Fruit fly (Drosophila melanogaster) whole organism, embryonic: ENCODE results near the gene NELF-B.
A peak's percentile ranks its signal among the peaks of the same experiment; 100 is the strongest.

Source experiments
- Atf6 ChIP-seq: fragments of 200-800 bp; sonication (Bioruptor generic); IDR thresholded peaks from 2 replicates; pipeline ENCODE4 v1.3.6; 2022; ENCODE audit warnings: missing biosample characterization, missing genetic modification characterization
- Awh ChIP-seq: fragments of 200-800 bp; sonication (Bioruptor generic); IDR thresholded peaks from 2 replicates; pipeline ENCODE4, ENCODE4 v1.3.6; 2022; ENCODE audit warnings: missing biosample characterization, missing genetic modification characterization
- CG10321 ChIP-seq: fragments of 200-800 bp; sonication (Bioruptor generic); IDR thresholded peaks from 2 replicates; pipeline ENCODE4 v1.3.6; 2022; ENCODE audit warnings: missing biosample characterization, missing genetic modification characterization
- CG10431 ChIP-seq: fragments of 200-800 bp; sonication (Bioruptor generic); optimal IDR thresholded peaks from 3 replicates; lab custom pipeline; 2018; ENCODE audit warnings: missing biosample characterization, mild to moderate bottlenecking, missing genetic modification characterization
- CG10462 ChIP-seq: fragments of 200-800 bp; sonication (Bioruptor generic); optimal IDR thresholded peaks from 2 replicates; lab custom pipeline; 2016; ENCODE audit warnings: missing biosample characterization, missing genetic modification characterization
- CG10543 ChIP-seq: fragments of 200-800 bp; sonication (Bioruptor generic); optimal IDR thresholded peaks from 3 replicates; lab custom pipeline; 2017; ENCODE audit warnings: missing biosample characterization, mild to moderate bottlenecking, missing genetic modification characterization, moderate library complexity
- CG11456 ChIP-seq: fragments of 200-800 bp; sonication (Bioruptor generic); IDR thresholded peaks from 3 replicates; pipeline ENCODE4 v1.3.6; 2022; ENCODE audit warnings: missing biosample characterization, missing genetic modification characterization
- CG14441 ChIP-seq: fragments of 200-800 bp; sonication (Bioruptor generic); IDR thresholded peaks from 2 replicates; pipeline ENCODE4 v1.3.6; 2022; ENCODE audit warnings: missing biosample characterization, missing genetic modification characterization
- CG15269 ChIP-seq: fragments of 200-800 bp; sonication (Bioruptor generic); optimal IDR thresholded peaks from 2 replicates; lab custom pipeline; 2018; ENCODE audit warnings: missing biosample characterization, mild to moderate bottlenecking, missing genetic modification characterization, moderate library complexity
- CG16779 ChIP-seq: fragments of 200-800 bp; sonication (Bioruptor generic); IDR thresholded peaks from 2 replicates; pipeline ENCODE4 v1.3.6; 2022; ENCODE audit warnings: missing biosample characterization, missing genetic modification characterization
- CG16813 ChIP-seq: fragments of 200-800 bp; sonication (Bioruptor generic); IDR thresholded peaks from 3 replicates; pipeline ENCODE4 v1.3.6; 2022; ENCODE audit warnings: missing biosample characterization, missing genetic modification characterization; ENCODE audit not compliant: partially characterized antibody
- CG17186 ChIP-seq: fragments of 200-800 bp; sonication (Bioruptor generic); optimal IDR thresholded peaks from 3 replicates; lab custom pipeline; 2017; ENCODE audit warnings: missing biosample characterization, missing genetic modification reagents, missing genetic modification characterization
- CG18262 ChIP-seq: fragments of 200-800 bp; optimal IDR thresholded peaks from 3 replicates; lab custom pipeline; 2019; ENCODE audit warnings: missing biosample characterization, mild to moderate bottlenecking, missing genetic modification characterization, moderate library complexity
- CG2202 ChIP-seq: fragments of 200-800 bp; sonication (Bioruptor generic); optimal IDR thresholded peaks from 2 replicates; lab custom pipeline; 2018; ENCODE audit warnings: missing biosample characterization, mild to moderate bottlenecking, missing genetic modification characterization
- CG31224 ChIP-seq: fragments of 200-800 bp; sonication (Bioruptor generic); IDR thresholded peaks from 2 replicates; pipeline ENCODE4 v1.3.6; 2022; ENCODE audit warnings: missing biosample characterization, missing genetic modification characterization
- CG3407 ChIP-seq: fragments of 200-800 bp; sonication (Bioruptor generic); optimal IDR thresholded peaks from 2 replicates; lab custom pipeline; 2018; ENCODE audit warnings: missing biosample characterization, mild to moderate bottlenecking, missing genetic modification characterization
- CG3726 ChIP-seq: fragments of 200-800 bp; sonication (Bioruptor generic); IDR thresholded peaks from 3 replicates; pipeline ENCODE4, ENCODE4 v1.3.6; 2022; ENCODE audit warnings: missing biosample characterization, missing genetic modification characterization
- CG4282 ChIP-seq: fragments of 200-800 bp; sonication (Bioruptor generic); optimal IDR thresholded peaks from 2 replicates; lab custom pipeline; 2016; ENCODE audit warnings: missing biosample characterization, missing genetic modification characterization
- CG7556 ChIP-seq: fragments of 200-800 bp; sonication (Bioruptor generic); optimal IDR thresholded peaks from 2 replicates; lab custom pipeline; 2017; ENCODE audit warnings: missing biosample characterization, mild to moderate bottlenecking, missing genetic modification characterization
- CG8359 ChIP-seq: fragments of 200-800 bp; sonication (Bioruptor generic); optimal IDR thresholded peaks from 2 replicates; lab custom pipeline; 2017; ENCODE audit warnings: missing biosample characterization, mild to moderate bottlenecking, missing genetic modification characterization, borderline replicate concordance
- CHES-1-like ChIP-seq: fragments of 200-800 bp; sonication (Bioruptor generic); optimal IDR thresholded peaks from 2 replicates; lab custom pipeline; 2016; ENCODE audit warnings: missing biosample characterization, missing genetic modification characterization
- Dll ChIP-seq: fragments of 200-800 bp; sonication (Bioruptor generic); IDR thresholded peaks from 4 replicates; pipeline ENCODE4 v1.3.6; 2022; ENCODE audit warnings: missing biosample characterization, missing genetic modification characterization; ENCODE audit not compliant: partially characterized antibody
- Gug ChIP-seq: fragments of 200-800 bp; sonication (Bioruptor generic); IDR thresholded peaks from 4 replicates; pipeline ENCODE4 v1.3.6; 2022; ENCODE audit warnings: missing biosample characterization, missing genetic modification characterization
- H15 ChIP-seq: fragments of 200-800 bp; sonication (Bioruptor generic); IDR thresholded peaks from 3 replicates; pipeline ENCODE4 v1.3.6; 2022; ENCODE audit warnings: missing biosample characterization, missing genetic modification characterization
- Hmx ChIP-seq: fragments of 200-800 bp; sonication (Bioruptor generic); optimal IDR thresholded peaks from 2 replicates; lab custom pipeline; 2016; ENCODE audit warnings: missing biosample characterization, missing genetic modification characterization
- Hr39 ChIP-seq: fragments of >200 bp; optimal IDR thresholded peaks from 2 replicates; lab custom pipeline; 2017
- Meics ChIP-seq: fragments of 200-800 bp; sonication (Bioruptor generic); optimal IDR thresholded peaks from 2 replicates; lab custom pipeline; 2017; ENCODE audit warnings: missing biosample characterization, mild to moderate bottlenecking, missing genetic modification characterization
- Mrtf ChIP-seq: fragments of 200-800 bp; sonication (Bioruptor generic); IDR thresholded peaks from 3 replicates; pipeline ENCODE4 v1.3.6; 2022; ENCODE audit warnings: missing biosample characterization, missing genetic modification characterization
- NC2β ChIP-seq: fragments of 200-800 bp; sonication (Bioruptor generic); optimal IDR thresholded peaks from 2 replicates; lab custom pipeline; 2016; ENCODE audit warnings: missing biosample characterization, missing genetic modification characterization
- NfI ChIP-seq: fragments of 200-800 bp; sonication (Bioruptor generic); optimal IDR thresholded peaks from 3 replicates; lab custom pipeline; 2018; ENCODE audit warnings: missing biosample characterization, mild to moderate bottlenecking, missing genetic modification characterization, moderate library complexity
- Optix ChIP-seq: fragments of 200-800 bp; sonication (Bioruptor generic); IDR thresholded peaks from 3 replicates; pipeline ENCODE4 v1.3.6; 2022; ENCODE audit warnings: missing biosample characterization, missing genetic modification characterization
- bsh ChIP-seq, 2 experiments: fragments of 200-800 bp; sonication (Bioruptor generic); optimal IDR thresholded peaks; 2 replicates each; lab custom pipeline; 2017 to 2018; ENCODE audit warnings: mild to moderate bottlenecking in 2 of 2, missing biosample characterization in 2 of 2, missing genetic modification characterization in 2 of 2, moderate library complexity in 1 of 2
- btn ChIP-seq: fragments of 200-800 bp; sonication (Bioruptor generic); optimal IDR thresholded peaks from 2 replicates; lab custom pipeline; 2016; ENCODE audit warnings: missing biosample characterization, missing genetic modification characterization
- esg ChIP-seq: fragments of 200-800 bp; sonication (Bioruptor generic); conservative IDR thresholded peaks from 2 replicates; pipeline ENCODE4 v1.3.6; 2022; ENCODE audit warnings: missing biosample characterization, missing genetic modification characterization
- fu2 ChIP-seq: fragments of 200-800 bp; sonication (Bioruptor generic); optimal IDR thresholded peaks from 2 replicates; lab custom pipeline; 2016; ENCODE audit warnings: missing biosample characterization, missing genetic modification characterization
- gce ChIP-seq: fragments of 200-800 bp; sonication (Bioruptor generic); IDR thresholded peaks from 3 replicates; pipeline ENCODE4 v1.3.6; 2022; ENCODE audit warnings: missing biosample characterization, missing genetic modification characterization
- gcm ChIP-seq: fragments of 200-800 bp; sonication (Bioruptor generic); optimal IDR thresholded peaks from 2 replicates; lab custom pipeline; 2019; ENCODE audit warnings: missing biosample characterization, mild to moderate bottlenecking, missing genetic modification characterization, moderate library complexity
- h ChIP-seq: fragments of >200 bp; optimal IDR thresholded peaks from 2 replicates; lab custom pipeline; 2017
- inv ChIP-seq: fragments of 200-800 bp; sonication (Bioruptor generic); IDR thresholded peaks from 2 replicates; pipeline ENCODE4 v1.3.6; 2022; ENCODE audit warnings: missing biosample characterization, missing genetic modification characterization; ENCODE audit not compliant: partially characterized antibody
- jigr1 ChIP-seq: fragments of 200-800 bp; sonication (Bioruptor generic); IDR thresholded peaks from 3 replicates; pipeline ENCODE4 v1.3.6; 2022; ENCODE audit warnings: missing biosample characterization, missing genetic modification characterization
- mld ChIP-seq: fragments of 200-800 bp; sonication (Bioruptor generic); IDR thresholded peaks from 3 replicates; pipeline ENCODE4 v1.3.6; 2022; ENCODE audit warnings: missing biosample characterization, missing genetic modification characterization; ENCODE audit not compliant: partially characterized antibody
- onecut ChIP-seq: fragments of 200-800 bp; sonication (Bioruptor generic); IDR thresholded peaks from 2 replicates; pipeline ENCODE4 v1.3.6; 2022; ENCODE audit warnings: missing biosample characterization, missing genetic modification characterization
- ranshi ChIP-seq: fragments of 200-800 bp; sonication (Bioruptor generic); IDR thresholded peaks from 2 replicates; pipeline ENCODE4 v1.3.6; 2022; ENCODE audit warnings: missing biosample characterization, missing genetic modification characterization
- shn ChIP-seq: fragments of 200-800 bp; sonication (Bioruptor generic); optimal IDR thresholded peaks from 3 replicates; lab custom pipeline; 2016; ENCODE audit warnings: missing biosample characterization, missing genetic modification characterization
- sna ChIP-seq: fragments of 200-800 bp; sonication (Bioruptor generic); IDR thresholded peaks from 2 replicates; pipeline ENCODE4 v1.3.6; 2022; ENCODE audit warnings: missing biosample characterization, missing genetic modification characterization; ENCODE audit not compliant: partially characterized antibody
- sr ChIP-seq: fragments of 200-800 bp; sonication (Bioruptor generic); IDR thresholded peaks from 3 replicates; pipeline ENCODE4 v1.3.6; 2022; ENCODE audit warnings: missing biosample characterization, missing genetic modification characterization
- toy ChIP-seq: fragments of 200-800 bp; sonication (Bioruptor generic); IDR thresholded peaks from 2 replicates; pipeline ENCODE4 v1.3.6; 2022; ENCODE audit warnings: missing biosample characterization, missing genetic modification characterization
- twi ChIP-seq: fragments of 200-800 bp; optimal IDR thresholded peaks from 2 replicates; lab custom pipeline; 2019; ENCODE audit warnings: missing biosample characterization, mild to moderate bottlenecking, missing genetic modification characterization, moderate library complexity
- tx ChIP-seq: fragments of 200-800 bp; sonication (Bioruptor generic); optimal IDR thresholded peaks from 2 replicates; lab custom pipeline; 2016; ENCODE audit warnings: missing biosample characterization, missing genetic modification characterization

NELF-B gene

dm6 chrX:7698000-7698896 is 29.9 kb downstream of the NELF-B start (continued):
- TF ChIP-seq CG15269, result peak; percentile 98
- peak; percentile 78; the same call in 2 of the 3 replicates for TF ChIP-seq Optix (GFP tag; lab: Robert Waterston, UW)
- TF ChIP-seq toy (GFP tag; lab: Robert Waterston, UW), result peak; percentile 89
- TF ChIP-seq CG10543, result peak; percentile 90
- peak; percentile 89 for TF ChIP-seq CG3407 (GFP tag; lab: Kevin White, UChicago)
- peak; percentile 66 to 96 for TF ChIP-seq bsh (GFP tag; optimal IDR thresholded peaks at IDR 0.05; lab: Kevin White, UChicago)
- peak; percentile 94 for TF ChIP-seq gcm (GFP tag; lab: Kevin White, UChicago)
- TF ChIP-seq CG31224 (GFP tag; lab: Robert Waterston, UW), result peak; percentile 91
- no peak for TF ChIP-seq CG16813 (GFP tag; lab: Robert Waterston, UW)
- peak; percentile 86 for TF ChIP-seq CG8359
- peak; percentile 93 for TF ChIP-seq CG3726 (GFP tag; lab: Robert Waterston, UW)
- peak; percentile 72 for TF ChIP-seq NC2β (GFP tag; lab: Kevin White, UChicago)
- peak; percentile 97 for TF ChIP-seq Meics (GFP tag; lab: Kevin White, UChicago)
- TF ChIP-seq CG11456, result peak; percentile 94
- peak; percentile 80 for TF ChIP-seq CG10431
- TF ChIP-seq mld (GFP tag; lab: Robert Waterston, UW), result no peak
- TF ChIP-seq jigr1 (GFP tag; lab: Robert Waterston, UW), result peak; percentile 88
- peak; percentile 85; the same call in 2 of the 3 replicates for TF ChIP-seq gce (GFP tag; lab: Robert Waterston, UW)
- peak; percentile 87 for TF ChIP-seq tx
- no peak for TF ChIP-seq Hr39 (lab: Kevin White, UChicago)
- peak; percentile 78 for TF ChIP-seq btn
- peak; percentile 42 for TF ChIP-seq CG4282
- peak; percentile 96 for TF ChIP-seq CG7556 (GFP tag; lab: Kevin White, UChicago)
- peak; percentile 95 for TF ChIP-seq esg (GFP tag; lab: Robert Waterston, UW)
- peak; percentile 95 for TF ChIP-seq Awh (GFP tag; lab: Robert Waterston, UW)
- TF ChIP-seq Dll (GFP tag; lab: Robert Waterston, UW), result no peak
- TF ChIP-seq CHES-1-like (GFP tag; lab: Kevin White, UChicago), result peak; percentile 98
- peak; percentile 68 for TF ChIP-seq CG10321 (GFP tag; lab: Robert Waterston, UW)
- TF ChIP-seq Atf6 (GFP tag; lab: Robert Waterston, UW), result peak; percentile 98
- TF ChIP-seq Mrtf (GFP tag; lab: Robert Waterston, UW), result peak; percentile 93
- peak; percentile 88 for TF ChIP-seq CG10462 (GFP tag; lab: Kevin White, UChicago)
- TF ChIP-seq Gug (GFP tag; lab: Robert Waterston, UW), result peak; percentile 80
- TF ChIP-seq sr (GFP tag; lab: Robert Waterston, UW), result peak; percentile 83
- peak; percentile 88 for TF ChIP-seq fu2 (GFP tag; lab: Kevin White, UChicago)
- peak; percentile 97 for TF ChIP-seq CG14441 (GFP tag; lab: Robert Waterston, UW)
- TF ChIP-seq CG17186 (GFP tag; lab: Kevin White, UChicago), result peak; percentile 71
- peak; percentile 94 for TF ChIP-seq CG18262 (tag; lab: Kevin White, UChicago)
- TF ChIP-seq Hmx, result peak; percentile 82
- TF ChIP-seq onecut (GFP tag; lab: Robert Waterston, UW), result peak; percentile 89
- TF ChIP-seq NfI (GFP tag; lab: Kevin White, UChicago), result peak; percentile 96
- TF ChIP-seq CG2202, result peak; percentile 76
- peak; percentile 73 for TF ChIP-seq CG16779
- TF ChIP-seq sna (GFP tag; lab: Robert Waterston, UW), result no peak
- TF ChIP-seq inv (GFP tag; lab: Robert Waterston, UW), result no peak
- no peak for TF ChIP-seq h (lab: Kevin White, UChicago)
- TF ChIP-seq ranshi, result peak; percentile 95
- peak; percentile 79 for TF ChIP-seq shn
- TF ChIP-seq twi (tag; lab: Kevin White, UChicago), result peak; percentile 85
- peak; percentile 93 for TF ChIP-seq H15
